Fruit fly (Drosophila melanogaster): ENCODE measurements around the gene CG8066.

- no peak for TF ChIP-seq usp (GFP tag; optimal IDR thresholded peaks at IDR 0.05)
- no peak for TF ChIP-seq psq (optimal IDR thresholded peaks at IDR 0.05)
- TF ChIP-seq EcR (GFP tag; optimal IDR thresholded peaks at IDR 0.05) = no peak
- no peak for TF ChIP-seq Dll (optimal IDR thresholded peaks at IDR 0.05)
- TF ChIP-seq CG8478 (optimal IDR thresholded peaks at IDR 0.05) = no peak
- no peak for TF ChIP-seq pan (optimal IDR thresholded peaks at IDR 0.05)
Measured at dm6 chr3R:14597935-14598424, 29.3 kb upstream of the CG8066 start.
